Fruit fly (Drosophila melanogaster): ENCODE measurements around the gene kto.

The kto gene

dm6 chr3L:19805895-19806294 is 30.5 kb upstream of the kto start, which contains the start of gene CG34116:
Gene CG34116, minus strand, starts transcription at chr3L:19806036.
- TF ChIP-seq Clk (GFP tag; optimal IDR thresholded peaks at IDR 0.05) (no peak), Mnt (GFP tag; optimal IDR thresholded peaks at IDR 0.05) (peak; percentile 18), bab1 (GFP tag; optimal IDR thresholded peaks at IDR 0.05) (peak; percentile 24)

dm6 chr3L:19807103-19807502 is 29.3 kb upstream of the kto start, which contains the start of the genes CG14104 and Kap-alpha1:
Gene CG14104, minus strand, starts transcription at chr3L:19807199.
Gene Kap-alpha1, plus strand, starts transcription at chr3L:19807232.
- no peak for TF ChIP-seq CG5204 (GFP tag; optimal IDR thresholded peaks at IDR 0.05)
- TF ChIP-seq CG12768 (GFP tag; optimal IDR thresholded peaks at IDR 0.05) = no peak
- peak; percentile 7 for TF ChIP-seq CG11617 (GFP tag; optimal IDR thresholded peaks at IDR 0.05)
- TF ChIP-seq CG1620 (GFP tag; optimal IDR thresholded peaks at IDR 0.05) = no peak
- TF ChIP-seq CG33017 (tag; optimal IDR thresholded peaks at IDR 0.05) = no peak
- TF ChIP-seq Crg-1 (GFP tag; optimal IDR thresholded peaks at IDR 0.05) = peak; percentile 26
- TF ChIP-seq cnc (optimal IDR thresholded peaks at IDR 0.05) = no peak
- no peak for TF ChIP-seq ovo (GFP tag; optimal IDR thresholded peaks at IDR 0.05)
- TF ChIP-seq bab1 (GFP tag; optimal IDR thresholded peaks at IDR 0.05) = peak; percentile 9
- TF ChIP-seq CG7101 (tag; optimal IDR thresholded peaks at IDR 0.05) = no peak
- no peak for TF ChIP-seq Clk (GFP tag; optimal IDR thresholded peaks at IDR 0.05)
- TF ChIP-seq CG7045 (GFP tag; optimal IDR thresholded peaks at IDR 0.05) = no peak
- no peak for TF ChIP-seq kay (GFP tag; ENCODE audit: borderline replicate concordance)
- TF ChIP-seq tj (GFP tag; optimal IDR thresholded peaks at IDR 0.05) = peak; percentile 42
- TF ChIP-seq Mnt (GFP tag; optimal IDR thresholded peaks at IDR 0.05) = peak; percentile 76
- TF ChIP-seq Hr96 (GFP tag; optimal IDR thresholded peaks at IDR 0.05) = no peak
- TF ChIP-seq pad (GFP tag; optimal IDR thresholded peaks at IDR 0.05) = no peak
- TF ChIP-seq cic (GFP tag; optimal IDR thresholded peaks at IDR 0.05) = peak; percentile 8
- TF ChIP-seq toe (GFP tag; optimal IDR thresholded peaks at IDR 0.05) = no peak
- no peak for TF ChIP-seq CG14711 (tag; optimal IDR thresholded peaks at IDR 0.05)

dm6 chr3L:19807521-19807920 is 28.9 kb upstream of the kto start:
- no peak for TF ChIP-seq CG14711 (tag; optimal IDR thresholded peaks at IDR 0.05)

- no peak for TF ChIP-seq CG14711 (tag; optimal IDR thresholded peaks at IDR 0.05)
- no peak for TF ChIP-seq bab1 (GFP tag; optimal IDR thresholded peaks at IDR 0.05)
- no peak for TF ChIP-seq ovo (GFP tag; optimal IDR thresholded peaks at IDR 0.05)
Measured at dm6 chr3L:19812491-19812890, 23.9 kb upstream of the kto start.

- TF ChIP-seq ovo (GFP tag; optimal IDR thresholded peaks at IDR 0.05) (no peak), kay (GFP tag; ENCODE audit: borderline replicate concordance) (no peak), pad (GFP tag; optimal IDR thresholded peaks at IDR 0.05) (no peak), CG14711 (tag; optimal IDR thresholded peaks at IDR 0.05) (no peak), CG1620 (GFP tag; optimal IDR thresholded peaks at IDR 0.05) (no peak), CG12768 (GFP tag; optimal IDR thresholded peaks at IDR 0.05) (peak; percentile 3), cic (GFP tag; optimal IDR thresholded peaks at IDR 0.05) (no peak), bab1 (GFP tag; optimal IDR thresholded peaks at IDR 0.05) (peak; percentile 37), Crg-1 (GFP tag; optimal IDR thresholded peaks at IDR 0.05) (no peak), CG11617 (GFP tag; optimal IDR thresholded peaks at IDR 0.05) (no peak), tj (GFP tag; optimal IDR thresholded peaks at IDR 0.05) (peak; percentile 48), CG33017 (tag; optimal IDR thresholded peaks at IDR 0.05) (no peak), Mnt (GFP tag; optimal IDR thresholded peaks at IDR 0.05) (peak; percentile 6), Hr96 (GFP tag; optimal IDR thresholded peaks at IDR 0.05) (no peak), CG7045 (GFP tag; optimal IDR thresholded peaks at IDR 0.05) (no peak)
Measured at dm6 chr3L:19813075-19813903, 23.1 kb upstream of the kto start, which contains the start of gene Cyp305a1. Gene Cyp305a1, minus strand, starts transcription at chr3L:19813339.

- TF ChIP-seq CG14711 (tag; optimal IDR thresholded peaks at IDR 0.05) (no peak), Hr96 (GFP tag; optimal IDR thresholded peaks at IDR 0.05) (no peak), CG5204 (GFP tag; optimal IDR thresholded peaks at IDR 0.05) (no peak), Mnt (GFP tag; optimal IDR thresholded peaks at IDR 0.05) (peak; percentile 60), CG12768 (GFP tag; optimal IDR thresholded peaks at IDR 0.05) (peak; percentile 74), toe (GFP tag; optimal IDR thresholded peaks at IDR 0.05) (no peak), pad (GFP tag; optimal IDR thresholded peaks at IDR 0.05) (peak; percentile 27), CG7101 (tag; optimal IDR thresholded peaks at IDR 0.05) (peak; percentile 44), Clk (GFP tag; optimal IDR thresholded peaks at IDR 0.05) (no peak), cnc (optimal IDR thresholded peaks at IDR 0.05) (no peak), CG7045 (GFP tag; optimal IDR thresholded peaks at IDR 0.05) (peak; percentile 10), bab1 (GFP tag; optimal IDR thresholded peaks at IDR 0.05) (peak; percentile 53), ovo (GFP tag; optimal IDR thresholded peaks at IDR 0.05) (peak; percentile 71), cic (GFP tag; optimal IDR thresholded peaks at IDR 0.05) (peak; percentile 75), Crg-1 (GFP tag; optimal IDR thresholded peaks at IDR 0.05) (no peak), CG1620 (GFP tag; optimal IDR thresholded peaks at IDR 0.05) (no peak), kay (GFP tag; ENCODE audit: borderline replicate concordance) (no peak), CG33017 (tag; optimal IDR thresholded peaks at IDR 0.05) (peak; percentile 57), CG11617 (GFP tag; optimal IDR thresholded peaks at IDR 0.05) (peak; percentile 54), tj (GFP tag; optimal IDR thresholded peaks at IDR 0.05) (peak; percentile 55)
Measured at dm6 chr3L:19815472-19816150, 20.8 kb upstream of the kto start, which contains the start of gene cyc. Gene cyc, minus strand, starts transcription at chr3L:19815938.
